Worm (Caenorhabditis elegans): Measurements from ENCODE around the gene srh-141.

ce11 chrV:16488172-16488571 lies 44.4 kb downstream of the srh-141 start, which contains the start of gene sqst-4:
- TF ChIP-seq tab-1 (GFP tag; IDR thresholded peaks at IDR 0.05), result no peak
- TF ChIP-seq T22C8.4 (GFP tag; IDR thresholded peaks at IDR 0.05), result no peak
- TF ChIP-seq flt-1 (GFP tag; IDR thresholded peaks at IDR 0.05), result no peak
- TF ChIP-seq cog-1 (tag; optimal IDR thresholded peaks at IDR 0.05), result no peak
- TF ChIP-seq med-1 (GFP tag; optimal IDR thresholded peaks at IDR 0.05; ENCODE audit: insufficient read depth), result no peak
